Fruit fly (Drosophila melanogaster): Measurements from ENCODE around the gene CG14196.

- TF ChIP-seq Myc (optimal IDR thresholded peaks at IDR 0.05) (no peak), h (optimal IDR thresholded peaks at IDR 0.05) (no peak)
Observed at dm6 chrX:19280249-19280648, 38.6 kb upstream of the CG14196 start, which contains the start of gene CG8028.
